Worm (Caenorhabditis elegans) whole organism, L3 larva: Measurements from ENCODE around the gene srj-52.

Source experiments
- R02D3.7 ChIP-seq: fragments of 150-350 bp; optimal IDR thresholded peaks from 2 replicates; lab custom pipeline; 2014; ENCODE audit warnings: missing biosample characterization, missing genetic modification characterization
- ceh-16 ChIP-seq: sonication (generic microtip); optimal IDR thresholded peaks from 2 replicates; lab custom pipeline; 2017; ENCODE audit warnings: missing biosample characterization, missing genetic modification characterization
- ceh-82 ChIP-seq: fragments of 150-350 bp; optimal IDR thresholded peaks from 2 replicates; lab custom pipeline; 2014; ENCODE audit warnings: missing biosample characterization, missing genetic modification characterization
- daf-12 ChIP-seq: fragments of 150-350 bp; optimal IDR thresholded peaks from 2 replicates; lab custom pipeline; 2014; ENCODE audit warnings: missing biosample characterization, missing genetic modification reagents, missing genetic modification characterization
- egl-27 ChIP-seq: sonication (generic microtip); optimal IDR thresholded peaks from 4 replicates; lab custom pipeline; 2017; ENCODE audit warnings: missing biosample characterization, missing genetic modification reagents, missing genetic modification characterization
- elt-3 ChIP-seq, 3 experiments: fragments of 150-350 bp in 1 of 3; sonication (generic microtip) in 2 of 3; optimal IDR thresholded peaks; 2 replicates in 2 of 3; 4 replicates in 1 of 3; lab custom pipeline; 2014 to 2017; ENCODE audit warnings: missing biosample characterization in 3 of 3, missing genetic modification characterization in 3 of 3
- lin-39 ChIP-seq: fragments of 150-350 bp; optimal IDR thresholded peaks from 2 replicates; lab custom pipeline; 2018; ENCODE audit warnings: missing biosample characterization, missing genetic modification reagents, missing genetic modification characterization
- mdl-1 ChIP-seq: fragments of 150-350 bp; optimal IDR thresholded peaks from 2 replicates; lab custom pipeline; 2014; ENCODE audit warnings: missing biosample characterization, missing genetic modification characterization
- nhr-12 ChIP-seq: fragments of 150-350 bp; optimal IDR thresholded peaks from 2 replicates; lab custom pipeline; 2014; ENCODE audit warnings: missing biosample characterization, missing genetic modification characterization
- nhr-25 ChIP-seq: sonication (generic microtip); optimal IDR thresholded peaks from 2 replicates; lab custom pipeline; 2017; ENCODE audit warnings: missing biosample characterization, missing genetic modification characterization
- snpc-4 ChIP-seq: fragments of 150-350 bp; optimal IDR thresholded peaks from 2 replicates; lab custom pipeline; 2014; ENCODE audit warnings: missing biosample characterization, missing genetic modification characterization
- unc-39 ChIP-seq: sonication (generic microtip); optimal IDR thresholded peaks from 4 replicates; lab custom pipeline; 2017; ENCODE audit warnings: missing biosample characterization, missing genetic modification characterization

DNA sequence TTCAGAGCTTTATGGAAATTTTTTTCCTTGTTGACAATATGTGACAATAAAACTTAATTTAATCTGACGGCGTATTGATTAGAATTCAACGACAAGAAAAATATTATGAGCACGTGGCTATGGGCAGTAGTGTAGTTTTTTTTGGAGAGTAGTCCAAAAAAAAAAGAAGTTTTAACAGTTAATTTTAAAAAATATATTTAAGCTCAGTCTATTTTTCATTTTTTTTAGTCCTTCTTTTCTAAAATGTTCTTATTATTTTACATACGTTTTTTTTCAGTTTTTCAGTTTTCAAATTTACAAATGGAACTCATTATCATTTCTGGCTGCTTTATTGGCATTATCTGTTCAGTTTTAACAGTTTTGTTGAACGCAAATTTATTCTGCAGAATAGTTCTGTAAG is 13.0 kb upstream of the srj-52 start, which contains the start of gene srbc-39:
- TF ChIP-seq lin-39 (tag; lab: Kevin White, UChicago) (no peak), R02D3.7 (no peak), elt-3 (tag; optimal IDR thresholded peaks at IDR 0.05; lab: Kevin White, UChicago) (no peak), unc-39 (tag; lab: Kevin White, UChicago) (no peak), nhr-12 (tag; lab: Kevin White, UChicago) (no peak), daf-12 (tag; lab: Kevin White, UChicago) (no peak), egl-27 (tag; lab: Kevin White, UChicago) (no peak), ceh-82 (tag; lab: Kevin White, UChicago) (no peak), snpc-4 (tag; lab: Kevin White, UChicago) (no peak), mdl-1 (tag; lab: Kevin White, UChicago) (no peak), ceh-16 (no peak), nhr-25 (tag; lab: Kevin White, UChicago) (no peak)
